Worm (Caenorhabditis elegans) whole organism, midembryonic: ENCODE measurements around the gene str-174.

ENCODE experiments used
- T22C8.4 ChIP-seq: fragments of 200-800 bp; sonication (Bioruptor generic); IDR thresholded peaks from 2 replicates; pipeline ENCODE4 v1.3.6; 2022; ENCODE audit warnings: missing genetic modification characterization, missing compliant biosample characterization
- cog-1 ChIP-seq: sonication (generic microtip); optimal IDR thresholded peaks from 2 replicates; lab custom pipeline; 2016; ENCODE audit warnings: missing genetic modification characterization, missing compliant biosample characterization
- flt-1 ChIP-seq: fragments of 200-800 bp; sonication (Bioruptor generic); IDR thresholded peaks from 2 replicates; pipeline ENCODE4 v1.3.6; 2022; ENCODE audit warnings: missing genetic modification characterization, missing compliant biosample characterization
- klf-2 ChIP-seq: fragments of 200-800 bp; sonication (Bioruptor generic); conservative IDR thresholded peaks from 2 replicates; pipeline ENCODE4 v1.3.6; 2022; ENCODE audit warnings: missing genetic modification reagents, missing genetic modification characterization, missing compliant biosample characterization
- med-1 ChIP-seq: sonication (generic microtip); optimal IDR thresholded peaks from 2 replicates; lab custom pipeline; 2017; ENCODE audit warnings: missing genetic modification characterization, mild to moderate bottlenecking, missing compliant biosample characterization, antibody characterized with exemption, missing genetic modification reagents; ENCODE audit not compliant: insufficient read depth
- ref-1 ChIP-seq: fragments of 200-800 bp; sonication (Bioruptor generic); conservative IDR thresholded peaks from 2 replicates; pipeline ENCODE4 v1.3.6; 2022; ENCODE audit warnings: missing genetic modification reagents, missing genetic modification characterization, missing compliant biosample characterization
- tab-1 ChIP-seq: fragments of 200-800 bp; sonication (Bioruptor generic); IDR thresholded peaks from 2 replicates; pipeline ENCODE4 v1.3.6; 2022; ENCODE audit warnings: missing genetic modification characterization, missing compliant biosample characterization
- ztf-23 ChIP-seq: fragments of 200-800 bp; sonication (Bioruptor generic); IDR thresholded peaks from 2 replicates; pipeline ENCODE4 v1.3.6; 2022; ENCODE audit warnings: missing genetic modification reagents, missing genetic modification characterization, missing compliant biosample characterization
- ztf-29 ChIP-seq: fragments of 200-800 bp; sonication (Bioruptor generic); IDR thresholded peaks from 2 replicates; pipeline ENCODE4 v1.3.6; 2022; ENCODE audit warnings: missing genetic modification reagents, missing genetic modification characterization, missing compliant biosample characterization

The str-174 gene

DNA sequence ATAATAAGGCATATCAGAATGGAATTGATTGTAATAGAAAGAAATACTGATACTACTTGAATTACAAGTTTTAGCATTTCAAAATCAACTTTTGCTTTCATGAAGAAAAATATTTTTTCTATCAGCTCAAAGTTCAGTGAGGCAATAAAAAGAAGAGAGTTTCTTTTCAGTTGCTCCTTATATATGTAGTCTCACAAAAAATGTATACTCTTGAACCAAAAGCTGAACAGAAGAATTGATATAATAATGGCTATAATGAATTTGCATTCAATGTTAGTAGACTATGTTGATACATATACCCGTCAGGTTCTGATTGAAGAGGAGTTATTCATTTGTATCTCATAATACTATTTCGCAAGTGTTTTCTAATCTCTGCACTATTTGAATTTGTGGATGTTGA lies at the start of gene str-174:
str-174 (minus strand) TSS at position 101 of the 400 bp plus-strand sequence.
- no peak for TF ChIP-seq flt-1 (GFP tag; lab: Robert Waterston, UW)
- TF ChIP-seq ztf-29 (GFP tag; lab: Robert Waterston, UW): no peak
- TF ChIP-seq klf-2 (GFP tag; lab: Robert Waterston, UW): no peak
- no peak for TF ChIP-seq T22C8.4
- no peak for TF ChIP-seq tab-1 (GFP tag; lab: Robert Waterston, UW)
- TF ChIP-seq med-1 (GFP tag; lab: Kevin White, UChicago): no peak
- no peak for TF ChIP-seq ztf-23 (GFP tag; lab: Robert Waterston, UW)
- no peak for TF ChIP-seq cog-1
- TF ChIP-seq ref-1 (GFP tag; lab: Robert Waterston, UW): no peak

- TF ChIP-seq cog-1 (no peak), flt-1 (GFP tag; lab: Robert Waterston, UW) (no peak), klf-2 (GFP tag; lab: Robert Waterston, UW) (no peak), med-1 (GFP tag; lab: Kevin White, UChicago) (no peak), tab-1 (GFP tag; lab: Robert Waterston, UW) (no peak), ztf-29 (GFP tag; lab: Robert Waterston, UW) (no peak), T22C8.4 (no peak), ref-1 (GFP tag; lab: Robert Waterston, UW) (no peak), ztf-23 (GFP tag; lab: Robert Waterston, UW) (no peak)
These were observed 43.3 kb upstream of the str-174 start, which contains the start of gene str-158 for ce11 chrIV:4917774-4918173. str-158 (plus strand) TSS chrIV:4918074.

ce11 chrIV:4915689-4916088 lies 41.2 kb upstream of the str-174 start, which contains the start of gene str-155:
str-155 (plus strand) TSS chrIV:4915989.
- TF ChIP-seq klf-2 (GFP tag; lab: Robert Waterston, UW) (no peak), cog-1 (no peak), T22C8.4 (no peak), ref-1 (GFP tag; lab: Robert Waterston, UW) (no peak), tab-1 (GFP tag; lab: Robert Waterston, UW) (no peak), flt-1 (GFP tag; lab: Robert Waterston, UW) (no peak), ztf-29 (GFP tag; lab: Robert Waterston, UW) (no peak), ztf-23 (GFP tag; lab: Robert Waterston, UW) (no peak), med-1 (GFP tag; lab: Kevin White, UChicago) (no peak)

ce11 chrIV:4913090-4913489 lies 38.6 kb upstream of the str-174 start, which contains the start of gene str-156:
str-156 (plus strand) TSS chrIV:4913390.
- TF ChIP-seq ztf-23 (GFP tag; lab: Robert Waterston, UW): no peak
- TF ChIP-seq cog-1: no peak
- no peak for TF ChIP-seq med-1 (GFP tag; lab: Kevin White, UChicago)
- TF ChIP-seq klf-2 (GFP tag; lab: Robert Waterston, UW): no peak
- TF ChIP-seq T22C8.4: no peak
- TF ChIP-seq ref-1 (GFP tag; lab: Robert Waterston, UW): no peak
- no peak for TF ChIP-seq flt-1 (GFP tag; lab: Robert Waterston, UW)
- TF ChIP-seq ztf-29 (GFP tag; lab: Robert Waterston, UW): no peak
- TF ChIP-seq tab-1 (GFP tag; lab: Robert Waterston, UW): no peak

DNA sequence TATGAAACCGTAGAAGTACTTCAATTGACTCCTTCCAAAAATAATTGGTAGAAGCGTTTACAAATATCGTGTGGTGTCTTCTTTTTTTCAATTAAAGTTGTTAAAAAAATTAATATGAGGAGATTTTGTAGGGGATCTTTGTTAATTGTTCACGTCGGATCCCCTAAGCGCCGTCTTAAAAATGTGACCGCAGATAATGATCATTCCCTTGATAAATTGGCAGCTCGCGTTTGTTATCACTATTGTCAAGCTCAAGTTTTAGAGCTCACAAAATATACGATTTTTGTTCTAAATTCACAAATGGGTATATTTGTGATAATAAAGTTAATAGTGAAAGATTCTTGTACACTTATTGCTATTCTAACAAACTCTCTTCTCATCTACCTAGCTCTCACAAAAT lies 34.5 kb upstream of the str-174 start, which contains the start of gene str-159:
str-159 (plus strand) TSS at position 301 of the 400 bp plus-strand sequence.
- TF ChIP-seq med-1 (GFP tag; lab: Kevin White, UChicago) (no peak), klf-2 (GFP tag; lab: Robert Waterston, UW) (no peak), ref-1 (GFP tag; lab: Robert Waterston, UW) (no peak), ztf-23 (GFP tag; lab: Robert Waterston, UW) (no peak), cog-1 (no peak), tab-1 (GFP tag; lab: Robert Waterston, UW) (no peak), flt-1 (GFP tag; lab: Robert Waterston, UW) (no peak), ztf-29 (GFP tag; lab: Robert Waterston, UW) (no peak), T22C8.4 (no peak)

ce11 chrIV:4905645-4906135 lies 31.2 kb upstream of the str-174 start, which contains the start of gene T08B6.4:
T08B6.4 (plus strand) TSS chrIV:4905695.
- TF ChIP-seq T22C8.4 (peak; percentile 67), ztf-23 (GFP tag; lab: Robert Waterston, UW) (no peak), ztf-29 (GFP tag; lab: Robert Waterston, UW) (no peak)

ce11 chrIV:4903961-4904360 lies 29.5 kb upstream of the str-174 start, which contains the start of gene str-161:
str-161 (minus strand) TSS chrIV:4904061.
- TF ChIP-seq cog-1 (no peak), tab-1 (GFP tag; lab: Robert Waterston, UW) (no peak), ztf-29 (GFP tag; lab: Robert Waterston, UW) (no peak), ref-1 (GFP tag; lab: Robert Waterston, UW) (no peak), klf-2 (GFP tag; lab: Robert Waterston, UW) (no peak), flt-1 (GFP tag; lab: Robert Waterston, UW) (no peak)

- TF ChIP-seq tab-1 (GFP tag; lab: Robert Waterston, UW): no peak
- TF ChIP-seq med-1 (GFP tag; lab: Kevin White, UChicago): no peak
- no peak for TF ChIP-seq cog-1
- TF ChIP-seq ref-1 (GFP tag; lab: Robert Waterston, UW): no peak
- no peak for TF ChIP-seq flt-1 (GFP tag; lab: Robert Waterston, UW)
- no peak for TF ChIP-seq klf-2 (GFP tag; lab: Robert Waterston, UW)
- TF ChIP-seq T22C8.4: no peak
- no peak for TF ChIP-seq ztf-29 (GFP tag; lab: Robert Waterston, UW)
- TF ChIP-seq ztf-23 (GFP tag; lab: Robert Waterston, UW): no peak
These were observed 16.0 kb upstream of the str-174 start, which contains the start of gene T08B6.9 for ce11 chrIV:4890543-4890942. T08B6.9 (plus strand) TSS chrIV:4890843.

ce11 chrIV:4889613-4890012 lies 15.1 kb upstream of the str-174 start, which contains the start of gene sgnh-1:
sgnh-1 (plus strand) TSS chrIV:4889913.
- TF ChIP-seq ztf-29 (GFP tag; lab: Robert Waterston, UW): no peak
- TF ChIP-seq med-1 (GFP tag; lab: Kevin White, UChicago): no peak
- TF ChIP-seq cog-1: no peak
- TF ChIP-seq ref-1 (GFP tag; lab: Robert Waterston, UW): no peak
- TF ChIP-seq flt-1 (GFP tag; lab: Robert Waterston, UW): no peak
- TF ChIP-seq ztf-23 (GFP tag; lab: Robert Waterston, UW): no peak
- no peak for TF ChIP-seq klf-2 (GFP tag; lab: Robert Waterston, UW)
- TF ChIP-seq tab-1 (GFP tag; lab: Robert Waterston, UW): no peak
- no peak for TF ChIP-seq T22C8.4
